Worm (Caenorhabditis elegans) whole organism, late embryonic: ENCODE measurements around the gene F21H7.3.

ENCODE experiments used
- C38D4.7 ChIP-seq: fragments of 200-800 bp; sonication (Bioruptor generic); optimal IDR thresholded peaks from 2 replicates; lab custom pipeline; 2018; ENCODE audit warnings: mild to moderate bottlenecking, missing genetic modification characterization, moderate library complexity, missing compliant biosample characterization
- K02D7.2 ChIP-seq: sonication (generic microtip); optimal IDR thresholded peaks from 2 replicates; lab custom pipeline; 2017; ENCODE audit warnings: mild to moderate bottlenecking, missing genetic modification characterization, missing compliant biosample characterization
- K09A11.1 ChIP-seq: sonication (generic microtip); optimal IDR thresholded peaks from 2 replicates; lab custom pipeline; 2017; ENCODE audit warnings: antibody characterized with exemption, mild to moderate bottlenecking, missing genetic modification characterization, missing compliant biosample characterization; ENCODE audit not compliant: insufficient read depth
- T23F11.4 ChIP-seq: fragments of 200-800 bp; sonication (Bioruptor generic); optimal IDR thresholded peaks from 2 replicates; lab custom pipeline; 2018; ENCODE audit warnings: mild to moderate bottlenecking, missing genetic modification characterization, missing compliant biosample characterization
- ahr-1 ChIP-seq: sonication (generic microtip); optimal IDR thresholded peaks from 2 replicates; lab custom pipeline; 2016; ENCODE audit warnings: missing genetic modification characterization, missing compliant biosample characterization
- ama-1 ChIP-seq: fragments of 150-350 bp; optimal IDR thresholded peaks from 2 replicates; lab custom pipeline; 2014
- ceh-18 ChIP-seq: sonication (generic microtip); optimal IDR thresholded peaks from 2 replicates; lab custom pipeline; 2016; ENCODE audit warnings: missing genetic modification characterization, missing compliant biosample characterization
- ceh-19 ChIP-seq: fragments of 200-800 bp; sonication (Bioruptor generic); optimal IDR thresholded peaks from 2 replicates; lab custom pipeline; 2018; ENCODE audit warnings: mild to moderate bottlenecking, missing genetic modification characterization, missing compliant biosample characterization
- ceh-2 ChIP-seq: sonication (generic microtip); optimal IDR thresholded peaks from 2 replicates; lab custom pipeline; 2016; ENCODE audit warnings: missing genotype, missing genetic modification characterization, missing compliant biosample characterization
- ceh-30 ChIP-seq: fragments of 150-350 bp; optimal IDR thresholded peaks from 2 replicates; lab custom pipeline; 2014; ENCODE audit warnings: missing biosample characterization, missing genetic modification characterization
- ceh-31 ChIP-seq: sonication (generic microtip); optimal IDR thresholded peaks from 2 replicates; lab custom pipeline; 2016; ENCODE audit warnings: missing genetic modification characterization, missing compliant biosample characterization
- ceh-34 ChIP-seq: sonication (generic microtip); optimal IDR thresholded peaks from 2 replicates; lab custom pipeline; 2016; ENCODE audit warnings: mild to moderate bottlenecking, missing genetic modification characterization, missing compliant biosample characterization
- ceh-45 ChIP-seq: fragments of 200-800 bp; sonication (Bioruptor generic); IDR thresholded peaks from 2 replicates; pipeline ENCODE4 v1.3.6; 2022; ENCODE audit warnings: missing genetic modification reagents, missing genetic modification characterization, missing compliant biosample characterization
- dmd-4 ChIP-seq: sonication (generic microtip); optimal IDR thresholded peaks from 2 replicates; lab custom pipeline; 2016; ENCODE audit warnings: borderline replicate concordance, missing genetic modification characterization, missing compliant biosample characterization
- dve-1 ChIP-seq: sonication (generic microtip); optimal IDR thresholded peaks from 2 replicates; lab custom pipeline; 2017; ENCODE audit warnings: antibody characterized with exemption, mild to moderate bottlenecking, missing genetic modification characterization, missing compliant biosample characterization
- elt-2 ChIP-seq: sonication (generic microtip); optimal IDR thresholded peaks from 2 replicates; lab custom pipeline; 2016; ENCODE audit warnings: missing genetic modification reagents, missing genetic modification characterization, missing compliant biosample characterization
- elt-4 ChIP-seq: sonication (generic microtip); optimal IDR thresholded peaks from 2 replicates; lab custom pipeline; 2016; ENCODE audit warnings: missing genetic modification characterization, missing compliant biosample characterization
- ets-4 ChIP-seq: sonication (generic microtip); optimal IDR thresholded peaks from 2 replicates; lab custom pipeline; 2016; ENCODE audit warnings: missing genetic modification characterization, missing compliant biosample characterization
- eyg-1 ChIP-seq: sonication (generic microtip); optimal IDR thresholded peaks from 2 replicates; lab custom pipeline; 2016; ENCODE audit warnings: missing genotype, missing genetic modification characterization, missing compliant biosample characterization
- fax-1 ChIP-seq: sonication (generic microtip); optimal IDR thresholded peaks from 2 replicates; lab custom pipeline; 2016; ENCODE audit warnings: missing genotype, missing genetic modification characterization, missing compliant biosample characterization
- gmeb-2 ChIP-seq: sonication (generic microtip); optimal IDR thresholded peaks from 2 replicates; lab custom pipeline; 2016; ENCODE audit warnings: missing genetic modification characterization, inconsistent platforms, missing compliant biosample characterization
- hlh-13 ChIP-seq: fragments of 200-800 bp; sonication (Bioruptor generic); optimal IDR thresholded peaks from 2 replicates; lab custom pipeline; 2018; ENCODE audit warnings: mild to moderate bottlenecking, missing genetic modification characterization, missing compliant biosample characterization
- hlh-8 ChIP-seq: sonication (generic microtip); optimal IDR thresholded peaks from 2 replicates; lab custom pipeline; 2016; ENCODE audit warnings: missing genotype, missing genetic modification characterization, missing compliant biosample characterization
- mec-3 ChIP-seq: sonication (generic microtip); optimal IDR thresholded peaks from 2 replicates; lab custom pipeline; 2016; ENCODE audit warnings: borderline replicate concordance, missing genetic modification characterization, missing compliant biosample characterization
- nfya-1 ChIP-seq: sonication (generic microtip); optimal IDR thresholded peaks from 2 replicates; lab custom pipeline; 2017; ENCODE audit warnings: missing genetic modification characterization, mild to moderate bottlenecking, missing compliant biosample characterization, antibody characterized with exemption, moderate library complexity
- nhr-11 ChIP-seq: fragments of 150-350 bp; optimal IDR thresholded peaks from 2 replicates; lab custom pipeline; 2014; ENCODE audit warnings: missing biosample characterization, missing genetic modification characterization
- nhr-232 ChIP-seq: sonication (generic microtip); optimal IDR thresholded peaks from 2 replicates; lab custom pipeline; 2016; ENCODE audit warnings: missing genetic modification characterization, missing compliant biosample characterization
- npax-4 ChIP-seq: sonication (generic microtip); optimal IDR thresholded peaks from 2 replicates; lab custom pipeline; 2016; ENCODE audit warnings: missing genetic modification characterization, missing compliant biosample characterization
- pax-1 ChIP-seq: fragments of 150-350 bp; optimal IDR thresholded peaks from 2 replicates; lab custom pipeline; 2014; ENCODE audit warnings: missing biosample characterization, missing genetic modification characterization
- pqm-1 ChIP-seq: sonication (generic microtip); optimal IDR thresholded peaks from 2 replicates; lab custom pipeline; 2016; ENCODE audit warnings: missing genetic modification characterization, missing compliant biosample characterization
- pros-1 ChIP-seq: fragments of 150-350 bp; optimal IDR thresholded peaks from 2 replicates; lab custom pipeline; 2014; ENCODE audit warnings: missing biosample characterization, missing genetic modification reagents, missing genetic modification characterization
- ref-2 ChIP-seq: sonication (generic microtip); optimal IDR thresholded peaks from 2 replicates; lab custom pipeline; 2016; ENCODE audit warnings: missing genetic modification characterization, missing compliant biosample characterization
- sox-4 ChIP-seq: sonication (generic microtip); optimal IDR thresholded peaks from 2 replicates; lab custom pipeline; 2017; ENCODE audit warnings: mild to moderate bottlenecking, missing genetic modification characterization, inconsistent platforms, missing compliant biosample characterization
- tbx-2 ChIP-seq: sonication (generic microtip); optimal IDR thresholded peaks from 2 replicates; lab custom pipeline; 2016; ENCODE audit warnings: missing genetic modification characterization, missing compliant biosample characterization
- tbx-7 ChIP-seq: sonication (generic microtip); optimal IDR thresholded peaks from 2 replicates; lab custom pipeline; 2016; ENCODE audit warnings: missing genotype, missing genetic modification characterization, missing compliant biosample characterization
- unc-42 ChIP-seq: sonication (generic microtip); optimal IDR thresholded peaks from 2 replicates; lab custom pipeline; 2016; ENCODE audit warnings: missing genotype, missing genetic modification characterization, missing compliant biosample characterization

Gene F21H7.3

ce11 chrV:16233624-16234023, 1.4 kb downstream of the F21H7.3 start, which contains the start of gene clec-233:
clec-233 (plus strand) TSS chrV:16233924.
- TF ChIP-seq ets-4 (tag; lab: Kevin White, UChicago): no peak
- TF ChIP-seq tbx-7 (tag; lab: Kevin White, UChicago): no peak
- TF ChIP-seq ama-1 (lab: Kevin White, UChicago): no peak
- TF ChIP-seq K09A11.1: no peak
- no peak for TF ChIP-seq elt-4 (tag; lab: Kevin White, UChicago)
- no peak for TF ChIP-seq pax-1 (tag; lab: Kevin White, UChicago)
- no peak for TF ChIP-seq ceh-31 (tag; lab: Kevin White, UChicago)
- no peak for TF ChIP-seq pqm-1 (tag; lab: Kevin White, UChicago)
- no peak for TF ChIP-seq K02D7.2
- no peak for TF ChIP-seq nhr-11 (tag; lab: Kevin White, UChicago)
- TF ChIP-seq T23F11.4 (GFP tag; lab: Kevin White, UChicago): no peak
- no peak for TF ChIP-seq hlh-13 (GFP tag; lab: Kevin White, UChicago)
- no peak for TF ChIP-seq ref-2 (tag; lab: Kevin White, UChicago)
- TF ChIP-seq C38D4.7 (GFP tag; lab: Kevin White, UChicago): no peak
- TF ChIP-seq ceh-2: no peak
- no peak for TF ChIP-seq unc-42 (tag; lab: Kevin White, UChicago)
- no peak for TF ChIP-seq ceh-45
- TF ChIP-seq ceh-30: no peak
- TF ChIP-seq, all 69 proteins: peak for 0

ce11 chrV:16232180-16232579, 2.9 kb downstream of the F21H7.3 start, which contains the start of gene gst-22:
gst-22 (minus strand) TSS chrV:16232282.
- no peak for TF ChIP-seq sox-4 (tag; lab: Kevin White, UChicago)
- TF ChIP-seq dve-1: no peak
- TF ChIP-seq ahr-1 (tag; lab: Kevin White, UChicago): no peak
- TF ChIP-seq elt-2 (tag; lab: Kevin White, UChicago): peak; percentile 86
- no peak for TF ChIP-seq ceh-19 (GFP tag; lab: Kevin White, UChicago)
- no peak for TF ChIP-seq ceh-45

ce11 chrV:16229896-16230295, 5.1 kb downstream of the F21H7.3 start, which contains the start of the genes F21H7.2 and F21H7.12:
F21H7.2 (minus strand) TSS chrV:16229996.
F21H7.12 (plus strand) TSS chrV:16230165.
- no peak for TF ChIP-seq K09A11.1
- no peak for TF ChIP-seq nhr-232 (tag; lab: Kevin White, UChicago)
- TF ChIP-seq gmeb-2 (tag; lab: Kevin White, UChicago): no peak
- TF ChIP-seq eyg-1 (tag; lab: Kevin White, UChicago): no peak
- TF ChIP-seq tbx-2 (tag; lab: Kevin White, UChicago): no peak
- no peak for TF ChIP-seq npax-4
- TF ChIP-seq ceh-18 (tag; lab: Kevin White, UChicago): no peak

ce11 chrV:16229439-16229838, 5.6 kb downstream of the F21H7.3 start:
- TF ChIP-seq pros-1 (tag; lab: Kevin White, UChicago): no peak

ce11 chrV:16226581-16226980, 8.5 kb downstream of the F21H7.3 start, which contains the start of gene F11A5.13:
F11A5.13 (minus strand) TSS chrV:16226681.
- no peak for TF ChIP-seq pqm-1 (tag; lab: Kevin White, UChicago)
- TF ChIP-seq ceh-30: no peak
- no peak for TF ChIP-seq hlh-8
- TF ChIP-seq tbx-2 (tag; lab: Kevin White, UChicago): no peak
- no peak for TF ChIP-seq ceh-34 (tag; lab: Kevin White, UChicago)
- TF ChIP-seq nhr-232 (tag; lab: Kevin White, UChicago): no peak
- TF ChIP-seq ama-1 (lab: Kevin White, UChicago): no peak
- TF ChIP-seq mec-3 (tag; lab: Kevin White, UChicago): no peak
- TF ChIP-seq nfya-1 (tag; lab: Kevin White, UChicago): no peak
- no peak for TF ChIP-seq dmd-4 (tag; lab: Kevin White, UChicago)
- no peak for TF ChIP-seq fax-1 (tag; lab: Kevin White, UChicago)
